Fruit fly (Drosophila melanogaster) whole organism, wandering third instar larva: ENCODE measurements around the gene mRpL47.

Experiments used
- dsf ChIP-seq: sonication (Bioruptor generic); optimal IDR thresholded peaks from 2 replicates; lab custom pipeline; 2016; ENCODE audit warnings: missing biosample characterization, missing genetic modification characterization, borderline replicate concordance
- tai ChIP-seq: sonication (Bioruptor generic); optimal IDR thresholded peaks from 2 replicates; lab custom pipeline; 2016; ENCODE audit warnings: missing biosample characterization, missing genetic modification characterization

DNA sequence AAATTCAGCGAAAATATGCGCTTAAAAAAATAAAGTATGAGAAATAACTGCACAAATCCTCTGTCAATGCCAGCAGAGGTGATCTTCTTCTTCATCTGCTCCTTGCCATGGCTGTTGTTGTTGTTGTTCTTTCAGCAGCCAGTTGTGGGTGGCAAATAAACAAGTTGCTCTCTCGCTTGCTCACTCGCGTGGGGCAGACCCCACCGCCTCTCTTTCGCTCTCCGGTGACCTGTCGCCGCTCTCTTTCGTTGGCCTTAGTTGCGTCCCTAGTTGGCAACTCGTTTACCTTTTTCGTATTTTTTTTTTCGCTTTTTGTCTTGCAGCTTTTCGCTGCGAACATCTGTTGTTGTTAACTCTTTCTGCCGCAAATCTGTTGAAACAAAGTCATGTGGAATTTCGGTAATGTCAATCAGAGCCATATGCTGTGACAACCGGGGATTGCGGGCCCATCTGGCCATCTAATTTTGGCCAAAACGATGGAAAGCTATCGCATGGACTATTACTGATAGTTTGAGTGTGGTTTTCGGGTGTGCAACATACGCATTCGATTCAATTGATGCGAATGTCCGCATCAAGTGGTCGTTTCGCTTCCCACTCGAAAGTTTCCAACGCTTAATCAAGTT lies 19.0 kb upstream of the mRpL47 start:
- TF ChIP-seq dsf (GFP tag; lab: Kevin White, UChicago) = no peak
- no peak for TF ChIP-seq tai
